Worm (Caenorhabditis elegans): Measurements from ENCODE around the gene cox-14.

Gene cox-14

DNA sequence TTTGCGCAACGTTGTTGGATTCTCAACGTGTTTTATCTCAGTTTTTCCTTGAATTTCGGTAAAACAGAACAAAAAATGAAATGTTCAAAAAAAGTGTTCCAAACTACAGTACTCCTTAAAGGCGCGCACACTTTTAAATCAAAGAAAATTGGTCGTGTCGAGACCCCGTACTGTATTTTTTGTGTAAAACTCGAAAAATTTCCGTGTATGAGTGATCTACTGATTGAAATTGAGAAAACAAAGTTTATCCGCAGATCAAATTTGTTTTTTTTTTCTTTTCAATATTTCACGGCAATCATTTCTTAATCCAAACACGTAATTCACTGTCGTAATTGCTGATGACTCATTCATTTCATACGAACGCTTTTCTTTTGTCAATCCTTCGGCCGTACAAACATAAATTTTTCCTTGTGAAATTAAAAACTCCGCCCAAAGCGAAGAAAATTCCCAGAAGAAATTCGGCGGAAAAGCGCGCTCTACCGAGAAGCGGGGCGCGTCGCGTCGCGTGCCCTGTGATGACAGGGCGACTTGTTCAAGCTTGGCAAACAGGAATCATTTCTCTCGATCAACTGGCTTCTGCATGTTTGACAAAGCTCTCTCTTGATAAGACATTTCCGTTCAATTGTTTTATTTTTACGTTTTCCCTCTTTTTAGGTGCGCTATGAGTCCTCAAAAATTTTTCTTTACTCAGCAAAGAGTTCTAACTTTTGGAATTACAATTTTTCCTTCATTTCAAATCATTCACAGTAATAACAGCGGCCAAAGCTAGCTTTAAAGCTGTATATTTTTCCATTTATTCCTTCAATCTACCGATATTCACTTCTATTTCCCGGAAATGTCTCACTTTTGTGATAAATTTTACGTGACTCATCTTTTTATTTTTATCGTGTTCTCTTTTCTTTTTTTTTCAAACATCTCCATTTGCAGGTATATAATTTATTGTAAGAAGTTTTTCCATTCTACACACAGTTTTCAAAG, 15.6 kb upstream of the cox-14 start, which contains the start of gene chc-1 (continued):
- TF ChIP-seq Y67H2A.10 (GFP tag; conservative IDR thresholded peaks at IDR 0.05) (no peak), madf-3 (GFP tag; IDR thresholded peaks at IDR 0.05) (peak; percentile 89), pbrm-1 (GFP tag; IDR thresholded peaks at IDR 0.05) (no peak), hmg-20 (GFP tag; IDR thresholded peaks at IDR 0.05) (no peak), F55B11.4 (tag; optimal IDR thresholded peaks at IDR 0.05; ENCODE audit: borderline replicate concordance, insufficient read depth) (no peak), zim-3 (tag; optimal IDR thresholded peaks at IDR 0.05) (no peak), egrh-3 (GFP tag; IDR thresholded peaks at IDR 0.05) (no peak), bed-2 (GFP tag; IDR thresholded peaks at IDR 0.05) (no peak), sptf-2 (GFP tag; optimal IDR thresholded peaks at IDR 0.05) (no peak), him-1 (tag; optimal IDR thresholded peaks at IDR 0.05) (no peak), F49E8.2 (tag; optimal IDR thresholded peaks at IDR 0.05; ENCODE audit: insufficient read depth) (no peak), F10E7.11 (tag; optimal IDR thresholded peaks at IDR 0.05) (no peak), attf-6 (GFP tag; IDR thresholded peaks at IDR 0.05) (no peak), ztf-22 (GFP tag; optimal IDR thresholded peaks at IDR 0.05) (no peak)

DNA sequence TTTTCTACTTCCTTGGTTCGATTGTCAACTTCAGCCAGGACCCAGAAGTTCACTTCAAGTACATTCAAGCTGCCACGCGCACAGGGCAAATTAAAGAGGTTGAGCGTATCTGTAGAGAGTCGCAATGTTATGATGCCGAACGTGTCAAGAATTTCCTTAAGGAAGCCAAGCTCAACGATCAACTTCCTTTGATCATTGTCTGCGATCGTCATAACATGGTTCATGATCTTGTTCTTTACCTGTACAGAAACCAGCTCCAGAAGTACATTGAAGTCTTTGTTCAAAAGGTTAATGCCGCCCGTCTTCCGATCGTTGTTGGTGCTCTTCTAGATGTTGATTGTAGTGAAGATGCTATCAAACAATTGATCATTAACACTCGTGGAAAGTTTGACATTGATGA, 12.4 kb upstream of the cox-14 start:
- no peak for TF ChIP-seq madf-10 (tag; optimal IDR thresholded peaks at IDR 0.05)
- no peak for TF ChIP-seq ceh-58 (GFP tag; IDR thresholded peaks at IDR 0.05)
- TF ChIP-seq ztf-26 (tag; optimal IDR thresholded peaks at IDR 0.05), result no peak
- TF ChIP-seq nhr-80 (tag; optimal IDR thresholded peaks at IDR 0.05), result no peak
- no peak for TF ChIP-seq zfh-2 (GFP tag; conservative IDR thresholded peaks at IDR 0.05)
- no peak for TF ChIP-seq nhr-90 (tag; optimal IDR thresholded peaks at IDR 0.05)
- no peak for TF ChIP-seq ets-4 (GFP tag; optimal IDR thresholded peaks at IDR 0.05)
- no peak for TF ChIP-seq ceh-40 (GFP tag; IDR thresholded peaks at IDR 0.05)
- TF ChIP-seq nhr-27 (tag; optimal IDR thresholded peaks at IDR 0.05), result no peak
- TF ChIP-seq hmg-1.2 (GFP tag; IDR thresholded peaks at IDR 0.05), result no peak
- no peak for TF ChIP-seq Y53G8AR.9 (GFP tag; conservative IDR thresholded peaks at IDR 0.05)
- no peak for TF ChIP-seq K11D2.4 (GFP tag; IDR thresholded peaks at IDR 0.05)
- TF ChIP-seq ccch-3 (GFP tag; optimal IDR thresholded peaks at IDR 0.05), result no peak
- TF ChIP-seq lsy-27 (tag; optimal IDR thresholded peaks at IDR 0.05; ENCODE audit: borderline replicate concordance, insufficient read depth), result no peak
- no peak for TF ChIP-seq chd-7 (tag; optimal IDR thresholded peaks at IDR 0.05)
- no peak for TF ChIP-seq atf-7 (tag; optimal IDR thresholded peaks at IDR 0.05)
- TF ChIP-seq nfya-2 (GFP tag; IDR thresholded peaks at IDR 0.05), result no peak

DNA sequence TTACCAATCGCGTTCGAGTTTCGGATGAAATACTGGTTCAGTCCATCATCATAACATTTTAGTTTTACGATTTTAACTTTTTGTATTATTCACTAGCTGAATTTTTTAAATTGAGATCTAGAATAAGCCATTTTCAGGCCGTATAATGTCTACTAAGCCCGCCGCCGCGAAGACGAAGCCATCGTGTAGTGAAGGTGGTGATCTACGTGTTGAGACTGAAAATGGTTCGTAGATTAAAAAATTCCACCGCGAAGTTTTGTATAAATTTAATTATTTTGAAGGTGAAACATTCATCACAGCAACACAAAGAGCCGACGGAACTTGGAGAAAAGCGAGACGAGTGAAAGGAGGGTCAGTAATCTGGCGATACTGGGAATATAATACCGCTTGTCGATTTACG, 9.0 kb upstream of the cox-14 start, which contains the start of gene T20G5.9:
TSS of gene T20G5.9 (plus strand) at position 138 of the 400 bp plus-strand sequence.
- TF ChIP-seq xnd-1 (tag; optimal IDR thresholded peaks at IDR 0.05) (peak; percentile 41), F57C9.4 (tag; optimal IDR thresholded peaks at IDR 0.05) (no peak), pha-4 (tag; optimal IDR thresholded peaks at IDR 0.05) (no peak), ets-4 (GFP tag; optimal IDR thresholded peaks at IDR 0.05) (no peak), B0035.1 (tag; optimal IDR thresholded peaks at IDR 0.05) (no peak), B0261.1 (tag; optimal IDR thresholded peaks at IDR 0.05) (no peak), T07F8.4 (tag; optimal IDR thresholded peaks at IDR 0.05) (no peak), Y79H2A.3 (GFP tag; conservative IDR thresholded peaks at IDR 0.05) (no peak), ztf-25 (GFP tag; IDR thresholded peaks at IDR 0.05) (no peak), attf-5 (GFP tag; optimal IDR thresholded peaks at IDR 0.05) (no peak), B0019.2 (GFP tag; conservative IDR thresholded peaks at IDR 0.05) (0 out of 2 replicates have a peak, but pooled peaks have one; percentile 20), nfyb-1 (GFP tag; IDR thresholded peaks at IDR 0.05) (0 out of 2 replicates have a peak, but pooled peaks have one; percentile 49), lsl-1 (GFP tag; optimal IDR thresholded peaks at IDR 0.05) (no peak), ZK185.1 (tag; optimal IDR thresholded peaks at IDR 0.05; ENCODE audit: poor library complexity, severe bottlenecking) (no peak), gei-17 (GFP tag; optimal IDR thresholded peaks at IDR 0.05) (no peak), lin-26 (GFP tag; IDR thresholded peaks at IDR 0.05) (peak; percentile 36; the same call in 1 of the 2 replicates)
